Fruit fly (Drosophila melanogaster): Measurements from ENCODE around the gene CG11249.
A peak's percentile ranks its signal among the peaks of the same experiment; 100 is the strongest.

CG11249 gene

DNA sequence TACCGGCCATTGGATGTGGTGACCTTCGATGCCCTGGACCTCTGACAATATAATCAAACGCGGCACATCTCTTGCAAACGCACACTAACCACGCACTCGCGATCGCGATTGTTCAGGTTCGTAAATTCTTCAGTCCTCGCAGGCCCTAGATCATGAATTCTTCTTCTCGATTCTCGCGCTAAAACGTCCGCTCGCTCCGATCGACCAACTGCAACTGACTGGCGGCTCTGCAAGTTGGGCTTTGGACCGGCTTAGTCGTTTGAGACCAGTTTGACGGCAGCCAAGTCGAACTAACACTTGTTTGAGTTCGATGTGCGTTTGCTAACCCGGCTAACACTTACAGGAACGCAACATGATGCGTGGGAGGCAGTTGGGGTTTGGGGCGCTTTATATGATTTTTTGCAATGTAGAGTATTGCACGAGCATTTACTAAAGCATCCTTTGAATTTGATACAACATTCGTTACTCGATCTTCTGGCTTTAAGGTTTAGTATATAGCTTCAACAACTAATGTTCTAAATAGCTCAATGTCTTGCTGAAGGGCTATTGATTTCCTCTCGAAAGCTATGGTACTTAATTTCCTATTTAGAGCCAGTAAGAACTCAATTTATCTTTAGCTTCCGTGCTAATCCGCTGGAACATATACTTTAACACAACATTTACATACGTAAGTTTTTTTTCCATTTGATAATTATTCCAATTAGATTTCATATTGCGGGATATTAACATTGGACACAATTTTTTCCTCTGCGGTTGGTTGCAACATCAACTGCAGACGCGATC, 34.4 kb downstream of the CG11249 start, which contains the start of gene CG32447:
Gene CG32447 (minus strand): TSS at position 222 of the 783 bp plus-strand sequence.
- TF ChIP-seq CG14655 (GFP tag; optimal IDR thresholded peaks at IDR 0.05) (peak; percentile 45), Pif1A (GFP tag; optimal IDR thresholded peaks at IDR 0.05) (no peak), Ets98B (GFP tag; IDR thresholded peaks at IDR 0.05) (peak; percentile 6; the same call in 1 of the 2 replicates), CG8301 (tag; optimal IDR thresholded peaks at IDR 0.05) (peak; percentile 32), rn (GFP tag; IDR thresholded peaks at IDR 0.05) (no peak)

DNA sequence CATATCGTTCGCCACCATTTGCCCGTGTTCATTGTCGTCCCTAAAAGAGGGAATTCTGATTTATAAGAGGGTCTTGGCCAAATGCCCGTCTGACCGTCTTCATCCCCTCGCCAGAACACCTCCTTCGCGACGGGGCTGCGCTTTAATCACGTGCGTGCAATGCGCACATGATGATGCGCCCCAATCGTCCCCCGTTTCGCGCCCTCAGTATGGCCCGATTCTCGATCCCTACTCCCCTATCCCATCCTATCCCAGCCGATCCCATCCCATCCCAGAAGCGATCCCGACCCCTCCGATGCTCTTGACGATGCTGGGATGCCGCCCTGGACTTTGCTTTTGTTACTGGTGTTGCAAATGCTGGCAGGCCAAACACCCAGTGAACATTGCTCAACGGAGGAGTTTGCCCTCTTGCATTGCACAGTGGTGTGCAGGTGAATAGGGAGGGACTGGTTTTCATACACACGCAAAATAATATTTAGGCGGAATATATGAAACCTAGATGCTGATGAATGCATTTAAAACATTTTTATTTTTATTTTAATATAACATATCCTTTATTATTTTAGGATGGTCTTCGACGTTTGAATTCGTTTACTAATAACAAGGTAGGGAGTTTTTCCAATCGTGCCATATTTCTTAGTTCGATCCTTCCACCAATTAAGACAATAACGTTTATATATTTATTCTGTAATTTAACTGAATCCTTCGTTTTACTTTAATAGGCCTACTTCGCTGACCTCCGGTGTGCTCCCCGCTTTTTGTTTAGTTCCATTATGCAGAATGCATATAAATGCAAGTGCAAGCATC, 38.0 kb downstream of the CG11249 start:
- no peak for TF ChIP-seq CG10348 (GFP tag; IDR thresholded peaks at IDR 0.05)
- TF ChIP-seq Pif1B (GFP tag; optimal IDR thresholded peaks at IDR 0.05): peak; percentile 72
- peak; percentile 55; the same call in 1 of the 3 replicates for TF ChIP-seq fd96Ca (GFP tag; IDR thresholded peaks at IDR 0.05)
- TF ChIP-seq gl (tag; optimal IDR thresholded peaks at IDR 0.05): peak; percentile 57
- no peak for TF ChIP-seq rn (GFP tag; IDR thresholded peaks at IDR 0.05)
- peak; percentile 80 for TF ChIP-seq CG8301 (tag; optimal IDR thresholded peaks at IDR 0.05)
- TF ChIP-seq CG14655 (GFP tag; optimal IDR thresholded peaks at IDR 0.05): peak; percentile 91
- peak; percentile 77 for TF ChIP-seq CG34367 (tag; optimal IDR thresholded peaks at IDR 0.05)
- peak; percentile 87 for TF ChIP-seq CG15710 (tag; optimal IDR thresholded peaks at IDR 0.05)
- peak; percentile 89 for TF ChIP-seq CG9948 (tag; optimal IDR thresholded peaks at IDR 0.05)
- peak; percentile 74 for TF ChIP-seq EcR (GFP tag; optimal IDR thresholded peaks at IDR 0.05)
- TF ChIP-seq CG8159 (tag; optimal IDR thresholded peaks at IDR 0.05): peak; percentile 92
- TF ChIP-seq CG17806 (tag; optimal IDR thresholded peaks at IDR 0.05): peak; percentile 82
- no peak for TF ChIP-seq CG12605 (GFP tag; IDR thresholded peaks at IDR 0.05)
- TF ChIP-seq CG13204 (GFP tag; optimal IDR thresholded peaks at IDR 0.05): peak; percentile 64
- peak; percentile 89 for TF ChIP-seq D1 (tag; optimal IDR thresholded peaks at IDR 0.05)
- TF ChIP-seq CG4496 (GFP tag; IDR thresholded peaks at IDR 0.05): peak; percentile 12; the same call in 1 of the 3 replicates
- no peak for TF ChIP-seq Ets98B (GFP tag; IDR thresholded peaks at IDR 0.05)
- peak; percentile 69 for TF ChIP-seq Snoo (tag; optimal IDR thresholded peaks at IDR 0.05)
- TF ChIP-seq CG32121 (GFP tag; IDR thresholded peaks at IDR 0.05): no peak
- TF ChIP-seq Pif1A (GFP tag; optimal IDR thresholded peaks at IDR 0.05): peak; percentile 28

DNA sequence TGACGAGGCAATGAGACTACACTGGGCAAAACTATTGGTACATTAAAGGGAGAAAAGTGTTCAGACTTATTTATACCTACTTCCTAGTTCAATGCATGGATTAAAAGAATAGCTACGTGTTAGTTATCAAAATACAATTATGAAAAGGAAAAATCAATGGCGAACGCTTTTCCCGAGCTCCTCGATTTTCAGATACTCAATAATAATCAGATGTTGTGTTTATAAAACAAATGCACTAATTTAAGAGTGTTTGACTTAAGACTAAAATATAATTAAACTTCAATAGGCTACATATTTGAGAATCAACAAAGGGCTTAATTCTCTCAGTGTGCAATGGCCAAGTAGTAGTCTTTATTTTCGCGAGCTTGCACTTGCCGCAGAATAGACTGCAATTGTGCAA, 44.0 kb downstream of the CG11249 start:
- TF ChIP-seq CG10348 (GFP tag; IDR thresholded peaks at IDR 0.05): no peak
- TF ChIP-seq fd96Ca (GFP tag; IDR thresholded peaks at IDR 0.05): no peak
- TF ChIP-seq CG34367 (tag; optimal IDR thresholded peaks at IDR 0.05): peak; percentile 16
- TF ChIP-seq CG15710 (tag; optimal IDR thresholded peaks at IDR 0.05): peak; percentile 36
- no peak for TF ChIP-seq CG4496 (GFP tag; IDR thresholded peaks at IDR 0.05)
- peak; percentile 43 for TF ChIP-seq CG8159 (tag; optimal IDR thresholded peaks at IDR 0.05)
- TF ChIP-seq Pif1A (GFP tag; optimal IDR thresholded peaks at IDR 0.05): peak; percentile 35
- peak; percentile 46 for TF ChIP-seq CG17806 (tag; optimal IDR thresholded peaks at IDR 0.05)
- peak; percentile 70 for TF ChIP-seq CG14655 (GFP tag; optimal IDR thresholded peaks at IDR 0.05)
- peak; percentile 56 for TF ChIP-seq CG8301 (tag; optimal IDR thresholded peaks at IDR 0.05)
- peak; percentile 45 for TF ChIP-seq CG9948 (tag; optimal IDR thresholded peaks at IDR 0.05)

DNA sequence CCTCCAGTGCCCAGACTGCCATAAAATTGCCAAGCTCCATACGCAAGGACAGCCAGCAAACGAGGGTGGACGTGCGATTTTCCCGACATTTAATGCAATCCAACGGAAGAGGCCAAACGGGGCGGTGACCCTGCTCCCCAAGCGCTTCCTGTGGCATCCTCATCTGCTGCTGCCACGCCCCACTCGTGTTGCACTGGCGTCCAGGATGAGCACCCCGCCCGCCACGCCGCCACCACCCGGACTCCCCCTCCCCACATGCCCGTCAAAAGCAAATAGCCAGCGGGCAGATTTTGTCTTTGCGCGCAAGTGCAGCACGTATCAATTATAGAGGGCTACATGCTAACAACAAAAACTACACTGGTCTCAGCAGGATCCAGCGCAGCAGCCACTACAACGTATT, 46.3 kb downstream of the CG11249 start:
- TF ChIP-seq CG14655 (GFP tag; optimal IDR thresholded peaks at IDR 0.05): no peak
- TF ChIP-seq CG8301 (tag; optimal IDR thresholded peaks at IDR 0.05): no peak
- TF ChIP-seq CG8159 (tag; optimal IDR thresholded peaks at IDR 0.05): no peak
- no peak for TF ChIP-seq CG34367 (tag; optimal IDR thresholded peaks at IDR 0.05)

DNA sequence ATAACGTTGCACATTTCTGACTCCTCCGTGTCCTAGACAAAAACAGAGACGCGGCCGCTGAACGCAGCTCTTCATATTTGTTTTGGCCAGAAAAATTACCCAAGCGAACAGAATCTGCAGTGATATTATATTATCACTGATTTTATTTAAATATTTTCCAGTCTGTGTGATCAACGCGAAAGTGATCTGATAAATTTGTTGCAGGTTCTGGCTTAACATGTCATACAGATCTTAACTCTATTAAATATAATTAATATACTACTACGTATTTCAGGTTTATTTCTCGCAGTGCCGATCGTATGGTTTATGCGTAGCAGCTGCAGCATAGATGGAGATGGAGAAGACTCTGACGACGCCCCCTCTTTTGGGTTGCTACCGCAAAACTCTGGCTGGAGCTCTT, 48.9 kb downstream of the CG11249 start:
- peak; percentile 74 for TF ChIP-seq CG34367 (tag; optimal IDR thresholded peaks at IDR 0.05)
- TF ChIP-seq Ets98B (GFP tag; IDR thresholded peaks at IDR 0.05): no peak
- TF ChIP-seq rn (GFP tag; IDR thresholded peaks at IDR 0.05): no peak
- TF ChIP-seq Pif1B (GFP tag; optimal IDR thresholded peaks at IDR 0.05): peak; percentile 65
- TF ChIP-seq CG10348 (GFP tag; IDR thresholded peaks at IDR 0.05): no peak
- TF ChIP-seq CG17806 (tag; optimal IDR thresholded peaks at IDR 0.05): peak; percentile 79
- TF ChIP-seq CG14655 (GFP tag; optimal IDR thresholded peaks at IDR 0.05): peak; percentile 72
- peak; percentile 36 for TF ChIP-seq gl (tag; optimal IDR thresholded peaks at IDR 0.05)
- no peak for TF ChIP-seq CG12605 (GFP tag; IDR thresholded peaks at IDR 0.05)
- peak; percentile 63 for TF ChIP-seq CG15710 (tag; optimal IDR thresholded peaks at IDR 0.05)
- TF ChIP-seq EcR (GFP tag; optimal IDR thresholded peaks at IDR 0.05): no peak
- TF ChIP-seq CG8159 (tag; optimal IDR thresholded peaks at IDR 0.05): peak; percentile 79
- TF ChIP-seq D1 (tag; optimal IDR thresholded peaks at IDR 0.05): peak; percentile 12
- no peak for TF ChIP-seq fd96Ca (GFP tag; IDR thresholded peaks at IDR 0.05)
- peak; percentile 73 for TF ChIP-seq CG9948 (tag; optimal IDR thresholded peaks at IDR 0.05)
- peak; percentile 27 for TF ChIP-seq CG8301 (tag; optimal IDR thresholded peaks at IDR 0.05)
- TF ChIP-seq Pif1A (GFP tag; optimal IDR thresholded peaks at IDR 0.05): peak; percentile 60
